Fruit fly (Drosophila melanogaster) whole organism, embryonic: ENCODE measurements around the gene CG4332.

Source experiments
- Abd-B ChIP-seq: fragments of 200-800 bp; sonication (Bioruptor generic); optimal IDR thresholded peaks from 2 replicates; lab custom pipeline; 2018; ENCODE audit warnings: missing biosample characterization, mild to moderate bottlenecking, missing genetic modification characterization, moderate library complexity
- CG11504 ChIP-seq: fragments of 200-800 bp; sonication (Bioruptor generic); optimal IDR thresholded peaks from 3 replicates; lab custom pipeline; 2019; ENCODE audit warnings: missing biosample characterization, mild to moderate bottlenecking, missing genetic modification characterization, moderate library complexity
- CG11695 ChIP-seq: fragments of 200-800 bp; sonication (Bioruptor generic); IDR thresholded peaks from 3 replicates; pipeline ENCODE4 v1.3.6; 2022; ENCODE audit warnings: missing biosample characterization, missing genetic modification characterization
- CG13296 ChIP-seq: fragments of 200-800 bp; sonication (Bioruptor generic); optimal IDR thresholded peaks from 3 replicates; lab custom pipeline; 2018; ENCODE audit warnings: missing biosample characterization, mild to moderate bottlenecking, missing genetic modification characterization
- CG13894 ChIP-seq: fragments of 200-800 bp; sonication (Bioruptor generic); optimal IDR thresholded peaks from 3 replicates; lab custom pipeline; 2018; ENCODE audit warnings: missing biosample characterization, mild to moderate bottlenecking, missing genetic modification characterization, moderate library complexity
- CG15073 ChIP-seq: fragments of 200-800 bp; sonication (Bioruptor generic); optimal IDR thresholded peaks from 2 replicates; lab custom pipeline; 2016; ENCODE audit warnings: missing biosample characterization, missing genetic modification characterization
- CG17186 ChIP-seq: fragments of 200-800 bp; sonication (Bioruptor generic); optimal IDR thresholded peaks from 3 replicates; lab custom pipeline; 2017; ENCODE audit warnings: missing biosample characterization, missing genetic modification reagents, missing genetic modification characterization
- CG2678 ChIP-seq: fragments of 200-800 bp; sonication (Bioruptor generic); optimal IDR thresholded peaks from 3 replicates; lab custom pipeline; 2019; ENCODE audit warnings: missing biosample characterization, mild to moderate bottlenecking, missing genetic modification characterization, moderate library complexity
- CG30431 ChIP-seq: fragments of 200-800 bp; sonication (Bioruptor generic); optimal IDR thresholded peaks from 2 replicates; lab custom pipeline; 2017; ENCODE audit warnings: missing biosample characterization, missing genetic modification characterization
- CG31441 ChIP-seq: fragments of 200-800 bp; sonication (Bioruptor generic); IDR thresholded peaks from 2 replicates; pipeline ENCODE4 v1.3.6; 2022; ENCODE audit warnings: missing biosample characterization, missing genetic modification characterization
- CG43689 ChIP-seq: fragments of 200-800 bp; sonication (Bioruptor generic); IDR thresholded peaks from 2 replicates; pipeline ENCODE4 v1.3.6; 2022; ENCODE audit warnings: missing biosample characterization, missing genetic modification characterization
- CG8281 ChIP-seq: fragments of 200-800 bp; sonication (Bioruptor generic); optimal IDR thresholded peaks from 2 replicates; lab custom pipeline; 2018; ENCODE audit warnings: missing biosample characterization, mild to moderate bottlenecking, missing genetic modification characterization, moderate library complexity
- CG8290 ChIP-seq, 3 experiments: fragments of 200-800 bp; sonication (Bioruptor generic); optimal IDR thresholded peaks; 2 replicates each; lab custom pipeline; 2016 to 2019; ENCODE audit warnings: missing biosample characterization in 3 of 3, missing genetic modification characterization in 3 of 3, mild to moderate bottlenecking in 2 of 3, moderate library complexity in 1 of 3
- Dip3 ChIP-seq: fragments of 200-800 bp; sonication (Bioruptor generic); optimal IDR thresholded peaks from 3 replicates; lab custom pipeline; 2016; ENCODE audit warnings: missing biosample characterization, missing genetic modification characterization
- Elba2 ChIP-seq: fragments of 200-800 bp; sonication (Bioruptor generic); optimal IDR thresholded peaks from 3 replicates; lab custom pipeline; 2016; ENCODE audit warnings: missing biosample characterization, missing genetic modification characterization
- Ets97D ChIP-seq: fragments of 200-800 bp; sonication (Bioruptor generic); optimal IDR thresholded peaks from 3 replicates; lab custom pipeline; 2016; ENCODE audit warnings: missing biosample characterization, missing genetic modification characterization
- HLH4C ChIP-seq: fragments of 200-800 bp; sonication (Bioruptor generic); IDR thresholded peaks from 3 replicates; pipeline ENCODE4 v1.3.6; 2022; ENCODE audit warnings: missing biosample characterization, missing genetic modification characterization; ENCODE audit not compliant: partially characterized antibody
- Jarid2 ChIP-seq: fragments of 200-800 bp; sonication (Bioruptor generic); optimal IDR thresholded peaks from 3 replicates; lab custom pipeline; 2017; ENCODE audit warnings: mild to moderate bottlenecking, missing biosample characterization, missing genetic modification reagents, missing genetic modification characterization
- Kr ChIP-seq: fragments of 200-800 bp; sonication (Bioruptor generic); optimal IDR thresholded peaks from 2 replicates; lab custom pipeline; 2017; ENCODE audit warnings: missing biosample characterization, mild to moderate bottlenecking, missing genetic modification characterization
- Max ChIP-seq: fragments of 200-800 bp; sonication (Bioruptor generic); optimal IDR thresholded peaks from 2 replicates; lab custom pipeline; 2016; ENCODE audit warnings: missing biosample characterization, mild to moderate bottlenecking, missing genetic modification characterization
- NK7.1 ChIP-seq: fragments of 200-800 bp; sonication (Bioruptor generic); optimal IDR thresholded peaks from 3 replicates; lab custom pipeline; 2016; ENCODE audit warnings: missing biosample characterization, missing genetic modification characterization
- Nf-YA ChIP-seq: fragments of 200-800 bp; sonication (Bioruptor generic); IDR thresholded peaks from 2 replicates; pipeline ENCODE4 v1.3.6; 2022; ENCODE audit warnings: missing biosample characterization, missing genetic modification characterization
- Nf-YC ChIP-seq: fragments of 200-800 bp; optimal IDR thresholded peaks from 3 replicates; lab custom pipeline; 2019; ENCODE audit warnings: missing biosample characterization, mild to moderate bottlenecking, missing genetic modification characterization, moderate library complexity
- NfI ChIP-seq: fragments of 200-800 bp; sonication (Bioruptor generic); optimal IDR thresholded peaks from 3 replicates; lab custom pipeline; 2018; ENCODE audit warnings: missing biosample characterization, mild to moderate bottlenecking, missing genetic modification characterization, moderate library complexity
- Ptx1 ChIP-seq: fragments of 200-800 bp; sonication (Bioruptor generic); IDR thresholded peaks from 2 replicates; pipeline ENCODE4 v1.3.6; 2022; ENCODE audit warnings: missing biosample characterization, missing genetic modification characterization
- Sry-δ ChIP-seq: fragments of 200-800 bp; sonication (Bioruptor generic); optimal IDR thresholded peaks from 2 replicates; lab custom pipeline; 2016; ENCODE audit warnings: missing biosample characterization, missing genetic modification characterization
- bigmax ChIP-seq: fragments of 200-800 bp; sonication (Bioruptor generic); optimal IDR thresholded peaks from 2 replicates; lab custom pipeline; 2018; ENCODE audit warnings: missing biosample characterization, mild to moderate bottlenecking, missing genetic modification characterization
- chm ChIP-seq: fragments of 200-800 bp; sonication (Bioruptor generic); IDR thresholded peaks from 2 replicates; pipeline ENCODE4 v1.3.6; 2022; ENCODE audit warnings: missing biosample characterization, missing genetic modification characterization
- ci ChIP-seq: fragments of 200-800 bp; sonication (Bioruptor generic); IDR thresholded peaks from 3 replicates; pipeline ENCODE4 v1.3.6; 2022; ENCODE audit warnings: missing biosample characterization, missing genetic modification characterization
- dmrt11E ChIP-seq: fragments of 200-800 bp; sonication (Bioruptor generic); optimal IDR thresholded peaks from 3 replicates; lab custom pipeline; 2018; ENCODE audit warnings: missing biosample characterization, mild to moderate bottlenecking, missing genetic modification characterization, moderate library complexity
- ftz-f1 ChIP-seq: fragments of 200-800 bp; sonication (Bioruptor generic); optimal IDR thresholded peaks from 2 replicates; lab custom pipeline; 2016; ENCODE audit warnings: missing biosample characterization, missing genetic modification characterization
- grn ChIP-seq: fragments of 200-800 bp; sonication (Bioruptor generic); optimal IDR thresholded peaks from 3 replicates; lab custom pipeline; 2017; ENCODE audit warnings: missing biosample characterization, missing genetic modification characterization
- her ChIP-seq: fragments of 200-800 bp; sonication (Bioruptor generic); optimal IDR thresholded peaks from 2 replicates; lab custom pipeline; 2016; ENCODE audit warnings: missing biosample characterization, missing genetic modification characterization
- jigr1 ChIP-seq: fragments of 200-800 bp; sonication (Bioruptor generic); IDR thresholded peaks from 3 replicates; pipeline ENCODE4 v1.3.6; 2022; ENCODE audit warnings: missing biosample characterization, missing genetic modification characterization
- jumu ChIP-seq: fragments of 200-800 bp; sonication (Bioruptor generic); optimal IDR thresholded peaks from 3 replicates; lab custom pipeline; 2016; ENCODE audit warnings: missing biosample characterization, missing genetic modification characterization
- lab ChIP-seq: fragments of 200-800 bp; sonication (Bioruptor generic); optimal IDR thresholded peaks from 3 replicates; lab custom pipeline; 2017; ENCODE audit warnings: missing biosample characterization, missing genetic modification characterization, mild to moderate bottlenecking, moderate library complexity, missing genetic modification reagents
- lola ChIP-seq, 3 experiments: fragments of >200 bp in 2 of 3; fragments of 200-800 bp in 1 of 3; sonication (Bioruptor generic) in 1 of 3; optimal IDR thresholded peaks; 2 replicates each; lab custom pipeline; 2017 to 2019; ENCODE audit warnings: missing biosample characterization in 3 of 3, missing genetic modification characterization in 3 of 3, mild to moderate bottlenecking in 1 of 3, moderate library complexity in 1 of 3
- lov ChIP-seq, 2 experiments: fragments of 200-800 bp in 1 of 2; fragments of >200 bp in 1 of 2; sonication (Bioruptor generic) in 1 of 2; IDR thresholded peaks in 1 of 2; optimal IDR thresholded peaks in 1 of 2; 2 replicates in 1 of 2; 3 replicates in 1 of 2; pipeline versions ENCODE4 v1.3.6 to Lab custom; 2017 to 2022; ENCODE audit warnings: missing biosample characterization in 1 of 2, missing genetic modification characterization in 1 of 2
- nerfin-1 ChIP-seq: fragments of 200-800 bp; sonication (Bioruptor generic); optimal IDR thresholded peaks from 3 replicates; lab custom pipeline; 2019; ENCODE audit warnings: missing biosample characterization, mild to moderate bottlenecking, missing genetic modification characterization, moderate library complexity
- nmo ChIP-seq: fragments of 200-800 bp; sonication (Bioruptor generic); optimal IDR thresholded peaks from 2 replicates; lab custom pipeline; 2018; ENCODE audit warnings: missing biosample characterization, mild to moderate bottlenecking, missing genetic modification characterization, moderate library complexity
- pfk ChIP-seq: fragments of 200-800 bp; sonication (Bioruptor generic); optimal IDR thresholded peaks from 2 replicates; lab custom pipeline; 2018; ENCODE audit warnings: missing biosample characterization, mild to moderate bottlenecking, missing genetic modification characterization, moderate library complexity
- pum ChIP-seq: fragments of 200-800 bp; sonication (Bioruptor generic); optimal IDR thresholded peaks from 2 replicates; lab custom pipeline; 2016; ENCODE audit warnings: missing biosample characterization, missing genetic modification characterization
- salm ChIP-seq: fragments of 200-800 bp; sonication (Bioruptor generic); optimal IDR thresholded peaks from 2 replicates; lab custom pipeline; 2018; ENCODE audit warnings: missing biosample characterization, mild to moderate bottlenecking, missing genetic modification characterization
- sob ChIP-seq: fragments of 200-800 bp; sonication (Bioruptor generic); IDR thresholded peaks from 2 replicates; pipeline ENCODE4 v1.3.6; 2022; ENCODE audit warnings: missing biosample characterization, missing genetic modification characterization
- tll ChIP-seq, 2 experiments: fragments of 200-800 bp in 1 of 2; fragments of >200 bp in 1 of 2; sonication (Bioruptor generic) in 1 of 2; optimal IDR thresholded peaks; 2 replicates each; lab custom pipeline; 2017 to 2019; ENCODE audit warnings: missing biosample characterization in 2 of 2, missing genetic modification characterization in 2 of 2, mild to moderate bottlenecking in 1 of 2, moderate library complexity in 1 of 2
- tna ChIP-seq: fragments of 200-800 bp; sonication (Bioruptor generic); IDR thresholded peaks from 2 replicates; pipeline ENCODE4 v1.3.6; 2022; ENCODE audit warnings: missing biosample characterization, missing genetic modification characterization; ENCODE audit not compliant: partially characterized antibody
- twi ChIP-seq: fragments of 200-800 bp; optimal IDR thresholded peaks from 2 replicates; lab custom pipeline; 2019; ENCODE audit warnings: missing biosample characterization, mild to moderate bottlenecking, missing genetic modification characterization, moderate library complexity
- tx ChIP-seq: fragments of 200-800 bp; sonication (Bioruptor generic); optimal IDR thresholded peaks from 2 replicates; lab custom pipeline; 2016; ENCODE audit warnings: missing biosample characterization, missing genetic modification characterization
- zfh1 ChIP-seq: fragments of 200-800 bp; sonication (Bioruptor generic); IDR thresholded peaks from 3 replicates; pipeline ENCODE4 v1.3.6; 2022; ENCODE audit warnings: missing biosample characterization, missing genetic modification characterization

The CG4332 gene

dm6 chrX:13128750-13129152, 26.1 kb upstream of the CG4332 start, which contains the start of the genes CG32638, CG15717 and MFS10 (continued):
- no peak for TF ChIP-seq HLH4C (GFP tag; lab: Robert Waterston, UW)
- peak; percentile 88 for TF ChIP-seq bigmax (GFP tag; lab: Kevin White, UChicago)
- TF ChIP-seq jumu: no peak
- TF ChIP-seq CG11695 (GFP tag; lab: Robert Waterston, UW): no peak
- no peak for TF ChIP-seq CG30431 (GFP tag; lab: Kevin White, UChicago)
- peak; percentile 54 for TF ChIP-seq CG17186
- peak; percentile 33; the same call in 1 of the 2 replicates for TF ChIP-seq sob (GFP tag; lab: Robert Waterston, UW)
- peak; percentile 53 for TF ChIP-seq Sry-δ
- peak; percentile 27 for TF ChIP-seq NfI (GFP tag; lab: Kevin White, UChicago)
- TF ChIP-seq Dip3 (GFP tag; lab: Kevin White, UChicago): no peak
- no peak for TF ChIP-seq salm
- peak in 1 of 3 experiments; percentile 5 for TF ChIP-seq lola (GFP tag; optimal IDR thresholded peaks at IDR 0.05; lab: Kevin White, UChicago)
- peak; percentile 19 for TF ChIP-seq lab (GFP tag; lab: Kevin White, UChicago)
- TF ChIP-seq Ets97D: peak; percentile 85
- TF ChIP-seq CG2678: no peak
- TF ChIP-seq CG13296 (GFP tag; lab: Kevin White, UChicago): no peak
- no peak for TF ChIP-seq Kr (GFP tag; lab: Kevin White, UChicago)
- no peak for TF ChIP-seq CG8281 (tag; lab: Kevin White, UChicago)
- TF ChIP-seq twi: no peak
- no peak for TF ChIP-seq Nf-YA (GFP tag; lab: Robert Waterston, UW)
- TF ChIP-seq pfk (GFP tag; lab: Kevin White, UChicago): peak; percentile 23
- TF ChIP-seq zfh1: peak; percentile 31; the same call in 1 of the 3 replicates
- no peak for TF ChIP-seq Ptx1 (GFP tag; lab: Robert Waterston, UW)
- peak; percentile 17 for TF ChIP-seq CG11504
- TF ChIP-seq ci (GFP tag; lab: Robert Waterston, UW): peak; percentile 70
- peak; percentile 17 for TF ChIP-seq CG8290 (GFP tag; optimal IDR thresholded peaks at IDR 0.05; lab: Kevin White, UChicago)
- peak in 1 of 2 experiments; percentile 86 for TF ChIP-seq CG8290 (tag; optimal IDR thresholded peaks at IDR 0.05; lab: Kevin White, UChicago)
- TF ChIP-seq lov (optimal IDR thresholded peaks at IDR 0.05; lab: Kevin White, UChicago): no peak
- no peak for TF ChIP-seq lov (GFP tag; IDR thresholded peaks at IDR 0.05; lab: Robert Waterston, UW)
- peak; percentile 50 for TF ChIP-seq nmo
- TF ChIP-seq CG15073 (GFP tag; lab: Kevin White, UChicago): no peak
- no peak for TF ChIP-seq chm (GFP tag; lab: Robert Waterston, UW)
- TF ChIP-seq CG43689 (GFP tag; lab: Robert Waterston, UW): no peak
- TF ChIP-seq nerfin-1 (tag; lab: Kevin White, UChicago): peak; percentile 4
- TF ChIP-seq her (GFP tag; lab: Kevin White, UChicago): no peak
- TF ChIP-seq Nf-YC: peak; percentile 63
- no peak for TF ChIP-seq Elba2 (GFP tag; lab: Kevin White, UChicago)
- no peak for TF ChIP-seq NK7.1 (GFP tag; lab: Kevin White, UChicago)
- TF ChIP-seq Jarid2: peak; percentile 73
- TF ChIP-seq CG31441 (GFP tag; lab: Robert Waterston, UW): 0 out of 2 replicates have a peak, but pooled peaks have one; percentile 31
- TF ChIP-seq Abd-B (GFP tag; lab: Kevin White, UChicago): peak; percentile 6
- no peak for TF ChIP-seq jigr1 (GFP tag; lab: Robert Waterston, UW)
- TF ChIP-seq CG13894 (tag; lab: Kevin White, UChicago): peak; percentile 67
- TF ChIP-seq pum: no peak
- no peak for TF ChIP-seq tna
- TF ChIP-seq grn (GFP tag; lab: Kevin White, UChicago): peak; percentile 99
- no peak for TF ChIP-seq dmrt11E (tag; lab: Kevin White, UChicago)
- no peak for TF ChIP-seq Max
- TF ChIP-seq tx (GFP tag; lab: Kevin White, UChicago): no peak
- TF ChIP-seq ftz-f1 (GFP tag; lab: Kevin White, UChicago): peak; percentile 64
- TF ChIP-seq tll (GFP tag; optimal IDR thresholded peaks at IDR 0.05; lab: Kevin White, UChicago): no peak
